Worm (Caenorhabditis elegans) whole organism, L4 larva: ENCODE results near the gene gst-6.
"Not testable (repeated sequence)": the region's sequence is repeated elsewhere in the genome, so short reads cannot be mapped to it uniquely, and the experiment has no call there.

Source experiments
- D1046.2 ChIP-seq: fragments of 200-800 bp; sonication (Bioruptor generic); IDR thresholded peaks from 2 replicates; pipeline ENCODE4 v1.3.6; 2022; ENCODE audit warnings: missing genetic modification characterization, missing compliant biosample characterization
- F26F4.8 ChIP-seq: fragments of 200-800 bp; sonication (Bioruptor generic); conservative IDR thresholded peaks from 2 replicates; pipeline ENCODE4 v1.3.6; 2022; ENCODE audit warnings: missing genetic modification characterization, missing compliant biosample characterization
- F44E2.7 ChIP-seq: fragments of 200-800 bp; sonication (Bioruptor generic); IDR thresholded peaks from 2 replicates; pipeline ENCODE4 v2.1.2; 2022; ENCODE audit warnings: missing genetic modification characterization, missing compliant biosample characterization
- T26A8.4 ChIP-seq: fragments of 200-800 bp; sonication (Bioruptor generic); IDR thresholded peaks from 2 replicates; pipeline ENCODE4 v1.3.6; 2022; ENCODE audit warnings: missing genetic modification characterization, missing compliant biosample characterization
- Y105C5A.15 ChIP-seq: fragments of 200-800 bp; sonication (Bioruptor generic); IDR thresholded peaks from 2 replicates; pipeline ENCODE4 v1.3.6; 2022; ENCODE audit warnings: missing genetic modification characterization, missing compliant biosample characterization
- Y48G9A.11 ChIP-seq: fragments of 200-800 bp; sonication (Bioruptor generic); IDR thresholded peaks from 2 replicates; pipeline ENCODE4 v1.3.6; 2022; ENCODE audit warnings: missing genetic modification reagents, missing genetic modification characterization, missing compliant biosample characterization
- ZK337.2 ChIP-seq: fragments of 200-800 bp; sonication (Bioruptor generic); IDR thresholded peaks from 2 replicates; pipeline ENCODE4 v1.3.6; 2022; ENCODE audit warnings: missing genetic modification reagents, missing genetic modification characterization, missing compliant biosample characterization
- arid-1 ChIP-seq: fragments of 200-800 bp; sonication (Bioruptor generic); conservative IDR thresholded peaks from 2 replicates; pipeline ENCODE4 v1.3.6; 2022; ENCODE audit warnings: missing genetic modification reagents, missing genetic modification characterization, missing compliant biosample characterization
- ceh-44 ChIP-seq: fragments of 200-800 bp; sonication (Bioruptor generic); IDR thresholded peaks from 2 replicates; pipeline ENCODE4 v1.3.6; 2022; ENCODE audit warnings: missing genetic modification reagents, missing genetic modification characterization, missing compliant biosample characterization
- ctbp-1 ChIP-seq: fragments of 200-800 bp; sonication (Bioruptor generic); IDR thresholded peaks from 2 replicates; pipeline ENCODE4 v1.3.6; 2022; ENCODE audit warnings: missing genetic modification reagents, missing genetic modification characterization, missing compliant biosample characterization
- dmd-6 ChIP-seq: fragments of 200-800 bp; sonication (Bioruptor generic); IDR thresholded peaks from 2 replicates; pipeline ENCODE4 v1.3.6; 2022; ENCODE audit warnings: missing genetic modification reagents, missing genetic modification characterization, missing compliant biosample characterization
- dmd-8 ChIP-seq: fragments of 200-800 bp; sonication (Bioruptor generic); IDR thresholded peaks from 2 replicates; pipeline ENCODE4 v1.3.6; 2022; ENCODE audit warnings: missing genetic modification characterization, missing compliant biosample characterization
- dmd-9 ChIP-seq: fragments of 200-800 bp; sonication (Bioruptor generic); IDR thresholded peaks from 2 replicates; pipeline ENCODE4 v1.3.6; 2022; ENCODE audit warnings: missing genetic modification reagents, missing genetic modification characterization, missing compliant biosample characterization
- egl-43 ChIP-seq: fragments of 200-800 bp; sonication (Bioruptor generic); IDR thresholded peaks from 2 replicates; pipeline ENCODE4 v1.3.6; 2022; ENCODE audit warnings: missing genetic modification reagents, missing genetic modification characterization, missing compliant biosample characterization
- hmg-1.1 ChIP-seq: fragments of 200-800 bp; sonication (Bioruptor generic); IDR thresholded peaks from 2 replicates; pipeline ENCODE4 v1.3.6; 2022; ENCODE audit warnings: missing genetic modification reagents, missing genetic modification characterization, missing compliant biosample characterization
- lim-7 ChIP-seq: fragments of 200-800 bp; sonication (Bioruptor generic); IDR thresholded peaks from 2 replicates; pipeline ENCODE4 v1.3.6; 2022; ENCODE audit warnings: missing genetic modification characterization, missing compliant biosample characterization
- lin-1 ChIP-seq: fragments of 200-800 bp; sonication (Bioruptor generic); IDR thresholded peaks from 2 replicates; pipeline ENCODE4 v1.3.6; 2022; ENCODE audit warnings: missing genetic modification reagents, missing genetic modification characterization, missing compliant biosample characterization
- lin-29 ChIP-seq: fragments of 200-800 bp; sonication (Bioruptor generic); IDR thresholded peaks from 2 replicates; pipeline ENCODE4 v1.3.6; 2022; ENCODE audit warnings: missing genetic modification reagents, missing genetic modification characterization, missing compliant biosample characterization
- lin-38 ChIP-seq: fragments of 200-800 bp; sonication (Bioruptor generic); IDR thresholded peaks from 2 replicates; pipeline ENCODE4 v1.3.6; 2022; ENCODE audit warnings: missing genetic modification reagents, missing genetic modification characterization, missing compliant biosample characterization
- madf-5 ChIP-seq, 2 experiments: fragments of 200-800 bp; sonication (Bioruptor generic); IDR thresholded peaks; 2 replicates each; pipeline ENCODE4 v1.3.6; 2022; ENCODE audit warnings: missing compliant biosample characterization in 2 of 2, missing genetic modification characterization in 2 of 2
- madf-9 ChIP-seq: fragments of 200-800 bp; sonication (Bioruptor generic); conservative IDR thresholded peaks from 2 replicates; pipeline ENCODE4 v1.3.6; 2022; ENCODE audit warnings: missing genetic modification reagents, missing genetic modification characterization, missing compliant biosample characterization
- mdt-29 ChIP-seq: fragments of 200-800 bp; sonication (Bioruptor generic); IDR thresholded peaks from 2 replicates; pipeline ENCODE4 v1.3.6; 2022; ENCODE audit warnings: missing genetic modification reagents, missing genetic modification characterization, missing compliant biosample characterization
- mxl-2 ChIP-seq: fragments of 200-800 bp; sonication (Bioruptor generic); conservative IDR thresholded peaks from 2 replicates; pipeline ENCODE4 v1.3.6; 2022; ENCODE audit warnings: missing genetic modification reagents, missing genetic modification characterization, missing compliant biosample characterization
- nhr-42 ChIP-seq: fragments of 200-800 bp; sonication (Bioruptor generic); IDR thresholded peaks from 2 replicates; pipeline ENCODE4 v1.3.6; 2022; ENCODE audit warnings: missing genetic modification characterization, missing compliant biosample characterization
- pha-4 ChIP-seq, 2 experiments: fragments of 150-350 bp in 1 of 2; fragments of 200-800 bp in 1 of 2; sonication (Bioruptor generic) in 1 of 2; IDR thresholded peaks in 1 of 2; optimal IDR thresholded peaks in 1 of 2; 2 replicates each; pipeline versions ENCODE4 v1.3.6 to Lab custom; 2014 to 2022; ENCODE audit warnings: missing genetic modification characterization in 2 of 2, missing genetic modification reagents in 2 of 2, missing biosample characterization in 1 of 2, missing compliant biosample characterization in 1 of 2
- php-3 ChIP-seq: fragments of 200-800 bp; sonication (Bioruptor generic); IDR thresholded peaks from 2 replicates; pipeline ENCODE4 v1.3.6; 2022; ENCODE audit warnings: missing genetic modification reagents, missing genetic modification characterization, missing compliant biosample characterization
- snpc-1.2 ChIP-seq: fragments of 200-800 bp; sonication (Bioruptor generic); IDR thresholded peaks from 2 replicates; pipeline ENCODE4 v1.3.6; 2022; ENCODE audit warnings: missing genetic modification reagents, missing genetic modification characterization, missing compliant biosample characterization
- tra-1 ChIP-seq: fragments of 200-800 bp; sonication (Bioruptor generic); IDR thresholded peaks from 2 replicates; pipeline ENCODE4 v1.3.6; 2022; ENCODE audit warnings: missing genetic modification reagents, missing genetic modification characterization, missing compliant biosample characterization
- vab-7 ChIP-seq: fragments of 200-800 bp; sonication (Bioruptor generic); IDR thresholded peaks from 2 replicates; pipeline ENCODE4 v1.3.6; 2022; ENCODE audit warnings: missing genetic modification reagents, missing genetic modification characterization, missing compliant biosample characterization
- zfp-3 ChIP-seq: fragments of 200-800 bp; sonication (Bioruptor generic); conservative IDR thresholded peaks from 2 replicates; pipeline ENCODE4 v1.3.6; 2022; ENCODE audit warnings: missing genetic modification reagents, missing genetic modification characterization, missing compliant biosample characterization
- zip-11 ChIP-seq: fragments of 200-800 bp; sonication (Bioruptor generic); IDR thresholded peaks from 2 replicates; pipeline ENCODE4 v1.3.6; 2022; ENCODE audit warnings: missing genetic modification characterization, missing compliant biosample characterization

gst-6 gene

DNA sequence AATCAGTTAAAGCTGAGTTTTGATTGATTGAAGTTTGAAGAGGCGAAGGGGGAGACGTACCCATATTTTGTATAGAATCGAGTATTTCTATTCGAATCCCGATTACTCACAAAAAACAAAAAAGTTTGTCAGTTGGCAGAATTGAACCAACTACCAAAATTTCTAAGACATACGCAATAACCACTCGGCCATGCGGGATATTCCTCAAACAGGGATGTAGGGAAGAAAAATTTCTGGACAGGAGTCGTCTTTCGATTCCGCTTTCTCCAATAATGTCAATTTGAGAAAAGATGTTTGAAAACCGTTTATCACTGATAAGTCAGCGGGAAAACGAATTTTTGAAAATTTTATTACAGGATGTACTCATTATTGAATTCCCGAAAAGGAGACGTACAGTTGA lies 48.7 kb downstream of the gst-6 start:
- TF ChIP-seq Y48G9A.11 (GFP tag; lab: Robert Waterston, UW): peak; percentile 38; the same call in 1 of the 2 replicates
- TF ChIP-seq F26F4.8 (GFP tag; lab: Robert Waterston, UW): peak; percentile 87
- TF ChIP-seq hmg-1.1 (GFP tag; lab: Robert Waterston, UW): peak; percentile 59; the same call in 1 of the 2 replicates
- 0 out of 2 replicates have a peak, but pooled peaks have one; percentile 18 for TF ChIP-seq zip-11
- peak; percentile 79; the same call in 1 of the 2 replicates for TF ChIP-seq pha-4 (GFP tag; IDR thresholded peaks at IDR 0.05; lab: Robert Waterston, UW)
- TF ChIP-seq pha-4 (tag; optimal IDR thresholded peaks at IDR 0.05; lab: Kevin White, UChicago): not testable (repeated sequence)
- TF ChIP-seq F44E2.7 (GFP tag; lab: Robert Waterston, UW): peak; percentile 50; the same call in 1 of the 2 replicates
- TF ChIP-seq tra-1 (GFP tag; lab: Robert Waterston, UW): peak; percentile 88
- 0 out of 2 replicates have a peak, but pooled peaks have one; percentile 55 for TF ChIP-seq ctbp-1 (GFP tag; lab: Robert Waterston, UW)
- peak; percentile 70 for TF ChIP-seq lin-1 (GFP tag; lab: Robert Waterston, UW)
- 0 out of 2 replicates have a peak, but pooled peaks have one; percentile 39 for TF ChIP-seq php-3 (GFP tag; lab: Robert Waterston, UW)
- peak; percentile 82 for TF ChIP-seq dmd-8 (GFP tag; lab: Robert Waterston, UW)
- TF ChIP-seq vab-7 (GFP tag; lab: Robert Waterston, UW): peak; percentile 82
- TF ChIP-seq lin-38 (GFP tag; lab: Robert Waterston, UW): peak; percentile 81
- peak; percentile 12; the same call in 1 of the 2 replicates for TF ChIP-seq dmd-6 (GFP tag; lab: Robert Waterston, UW)
- peak; percentile 73 for TF ChIP-seq T26A8.4 (GFP tag; lab: Robert Waterston, UW)
- peak; percentile 70 for TF ChIP-seq mxl-2 (GFP tag; lab: Robert Waterston, UW)
- TF ChIP-seq nhr-42 (GFP tag; lab: Robert Waterston, UW): peak; percentile 51; the same call in 1 of the 2 replicates
- peak; percentile 90 for TF ChIP-seq egl-43 (GFP tag; lab: Robert Waterston, UW)
- TF ChIP-seq zfp-3 (GFP tag; lab: Robert Waterston, UW): peak; percentile 70; the same call in 1 of the 2 replicates
- TF ChIP-seq Y105C5A.15 (GFP tag; lab: Robert Waterston, UW): peak; percentile 87; the same call in 1 of the 2 replicates
- TF ChIP-seq lin-29 (GFP tag; lab: Robert Waterston, UW): 0 out of 2 replicates have a peak, but pooled peaks have one; percentile 15
- peak; percentile 86 for TF ChIP-seq D1046.2
- 0 out of 2 replicates have a peak, but pooled peaks have one; percentile 60 for TF ChIP-seq dmd-9 (GFP tag; lab: Robert Waterston, UW)
- TF ChIP-seq ZK337.2: peak; percentile 76; the same call in 1 of the 2 replicates
- TF ChIP-seq lim-7: peak; percentile 93
- peak; percentile 75; a peak in 2 of 4 replicates for TF ChIP-seq madf-5 (GFP tag; IDR thresholded peaks at IDR 0.05; lab: Robert Waterston, UW)
- peak; percentile 50; the same call in 1 of the 2 replicates for TF ChIP-seq mdt-29
- peak; percentile 58; the same call in 1 of the 2 replicates for TF ChIP-seq madf-9 (GFP tag; lab: Robert Waterston, UW)
- peak; percentile 92 for TF ChIP-seq arid-1 (GFP tag; lab: Robert Waterston, UW)
- TF ChIP-seq ceh-44 (GFP tag; lab: Robert Waterston, UW): peak; percentile 76
- TF ChIP-seq snpc-1.2 (GFP tag; lab: Robert Waterston, UW): peak; percentile 79
